Fruit fly (Drosophila melanogaster): ENCODE results near the gene P58IPK.

Gene P58IPK

DNA sequence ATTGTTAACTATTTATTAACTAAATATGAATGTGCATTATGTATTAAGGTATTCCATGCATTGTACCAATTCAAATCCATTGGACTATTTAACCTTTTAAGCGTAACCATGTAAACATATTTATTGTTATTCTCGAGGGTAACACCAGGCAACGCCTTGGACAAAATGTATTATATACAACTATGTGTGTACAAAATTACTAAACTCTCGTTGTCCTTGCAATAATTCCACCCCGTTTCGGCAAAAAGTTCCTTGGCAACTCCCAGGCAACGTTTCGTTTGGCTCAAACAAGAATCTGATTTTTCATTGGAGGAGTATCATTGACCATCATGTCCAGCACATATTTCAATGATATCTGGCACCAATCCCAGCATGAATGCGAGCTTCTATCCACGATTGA is 20.8 kb upstream of the P58IPK start, which contains the start of gene CG16789:
Gene CG16789, plus strand, starts transcription at position 301 of the 400 bp plus-strand sequence.
- TF ChIP-seq dl (GFP tag; optimal IDR thresholded peaks at IDR 0.05; ENCODE audit: insufficient read depth in 1 of 2, partially characterized antibody in 2 of 2) = no peak
- TF ChIP-seq Hnf4 (GFP tag; optimal IDR thresholded peaks at IDR 0.05) = no peak
- TF ChIP-seq HLH106 (tag; optimal IDR thresholded peaks at IDR 0.05) = no peak
- no peak for TF ChIP-seq dmrt93B (GFP tag; optimal IDR thresholded peaks at IDR 0.05)
- TF ChIP-seq woc (GFP tag; optimal IDR thresholded peaks at IDR 0.05) = no peak
- TF ChIP-seq lola (GFP tag; optimal IDR thresholded peaks at IDR 0.05) = no peak
- TF ChIP-seq sage (GFP tag; optimal IDR thresholded peaks at IDR 0.05) = no peak
- no peak for TF ChIP-seq CG9705 (GFP tag; optimal IDR thresholded peaks at IDR 0.05)
- no peak for TF ChIP-seq Mio (GFP tag; optimal IDR thresholded peaks at IDR 0.05)
- no peak for TF ChIP-seq h (GFP tag; optimal IDR thresholded peaks at IDR 0.05)

DNA sequence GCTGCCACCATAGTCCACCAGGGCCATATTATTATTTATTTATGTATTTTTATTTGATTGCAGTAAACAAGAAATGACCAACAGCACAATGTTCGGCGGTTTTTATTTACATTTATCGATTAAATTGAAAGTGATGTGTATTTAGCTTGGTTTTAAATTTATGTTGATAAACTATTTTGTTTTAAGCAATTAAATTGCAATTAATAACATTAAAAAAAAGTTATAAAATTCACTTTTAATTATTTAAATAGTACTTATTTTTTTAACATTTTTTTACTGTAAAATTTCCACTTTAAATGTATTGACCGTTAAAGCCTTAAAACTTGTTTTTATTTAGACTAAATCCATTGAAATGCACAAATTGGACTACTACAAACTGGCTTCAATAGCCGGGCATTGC is 16.6 kb upstream of the P58IPK start, which contains the start of gene CG16790:
Gene CG16790, minus strand, starts transcription at position 101 of the 400 bp plus-strand sequence.
- TF ChIP-seq Myc (optimal IDR thresholded peaks at IDR 0.05) = peak; percentile 47
- TF ChIP-seq fru (GFP tag; optimal IDR thresholded peaks at IDR 0.05) = no peak

DNA sequence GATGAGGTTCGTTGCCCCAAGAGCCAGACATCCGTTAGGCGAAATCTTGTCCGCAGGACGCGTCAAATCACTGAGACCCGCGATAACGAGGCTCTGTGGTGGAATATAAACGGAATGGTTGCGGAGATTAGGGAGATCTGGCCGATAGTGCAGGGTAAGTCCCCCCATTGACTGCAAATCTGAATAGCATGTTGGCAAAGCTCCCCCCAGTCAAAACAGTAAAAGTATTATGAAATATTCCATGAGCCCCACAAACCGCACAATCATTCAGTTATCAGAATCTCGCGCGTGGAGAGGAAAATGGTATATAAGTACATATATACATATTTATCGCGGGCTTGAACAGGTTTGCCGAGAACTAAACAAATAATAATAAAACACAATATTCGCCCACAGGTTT is 16.1 kb upstream of the P58IPK start:
- TF ChIP-seq psq (GFP tag; optimal IDR thresholded peaks at IDR 0.05) = no peak
- no peak for TF ChIP-seq jim (GFP tag; optimal IDR thresholded peaks at IDR 0.05)
- no peak for TF ChIP-seq Rel (GFP tag; optimal IDR thresholded peaks at IDR 0.05)
- TF ChIP-seq Rel (tag; optimal IDR thresholded peaks at IDR 0.05) = peak; percentile 93

DNA sequence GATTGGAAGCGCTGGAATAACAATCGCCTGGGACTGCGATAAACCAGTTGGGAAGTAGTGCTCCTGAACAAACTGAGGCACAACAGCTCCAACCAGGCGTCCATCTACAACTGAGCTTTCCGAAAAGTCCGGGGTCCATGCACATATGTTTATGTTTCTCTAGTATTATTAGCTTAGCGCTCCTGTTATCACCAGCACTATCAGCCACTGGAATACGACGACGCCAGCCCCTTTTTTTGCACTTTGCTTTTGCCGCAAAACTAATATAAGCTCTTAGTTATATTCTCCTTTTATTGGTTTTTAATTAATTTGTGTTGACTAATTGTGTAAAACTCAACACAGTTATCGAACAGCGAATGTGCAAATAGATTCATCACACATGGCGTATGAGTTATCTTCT is 15.2 kb upstream of the P58IPK start, which contains the start of gene CG9396:
Gene CG9396, minus strand, starts transcription at position 101 of the 400 bp plus-strand sequence.
- TF ChIP-seq jim (GFP tag; optimal IDR thresholded peaks at IDR 0.05) = no peak
- no peak for TF ChIP-seq sv (GFP tag; optimal IDR thresholded peaks at IDR 0.05)
- no peak for TF ChIP-seq OdsH (GFP tag; optimal IDR thresholded peaks at IDR 0.05)
- no peak for TF ChIP-seq dmrt93B (GFP tag; optimal IDR thresholded peaks at IDR 0.05)
- TF ChIP-seq CG32264 (GFP tag; optimal IDR thresholded peaks at IDR 0.05) = no peak
- TF ChIP-seq fru (GFP tag; optimal IDR thresholded peaks at IDR 0.05) = no peak
- no peak for TF ChIP-seq Rel (GFP tag; optimal IDR thresholded peaks at IDR 0.05)
- no peak for TF ChIP-seq Rel (tag; optimal IDR thresholded peaks at IDR 0.05)
- TF ChIP-seq brk (GFP tag; optimal IDR thresholded peaks at IDR 0.05) = no peak
- TF ChIP-seq Dif (GFP tag; optimal IDR thresholded peaks at IDR 0.05; ENCODE audit: partially characterized antibody) = no peak

DNA sequence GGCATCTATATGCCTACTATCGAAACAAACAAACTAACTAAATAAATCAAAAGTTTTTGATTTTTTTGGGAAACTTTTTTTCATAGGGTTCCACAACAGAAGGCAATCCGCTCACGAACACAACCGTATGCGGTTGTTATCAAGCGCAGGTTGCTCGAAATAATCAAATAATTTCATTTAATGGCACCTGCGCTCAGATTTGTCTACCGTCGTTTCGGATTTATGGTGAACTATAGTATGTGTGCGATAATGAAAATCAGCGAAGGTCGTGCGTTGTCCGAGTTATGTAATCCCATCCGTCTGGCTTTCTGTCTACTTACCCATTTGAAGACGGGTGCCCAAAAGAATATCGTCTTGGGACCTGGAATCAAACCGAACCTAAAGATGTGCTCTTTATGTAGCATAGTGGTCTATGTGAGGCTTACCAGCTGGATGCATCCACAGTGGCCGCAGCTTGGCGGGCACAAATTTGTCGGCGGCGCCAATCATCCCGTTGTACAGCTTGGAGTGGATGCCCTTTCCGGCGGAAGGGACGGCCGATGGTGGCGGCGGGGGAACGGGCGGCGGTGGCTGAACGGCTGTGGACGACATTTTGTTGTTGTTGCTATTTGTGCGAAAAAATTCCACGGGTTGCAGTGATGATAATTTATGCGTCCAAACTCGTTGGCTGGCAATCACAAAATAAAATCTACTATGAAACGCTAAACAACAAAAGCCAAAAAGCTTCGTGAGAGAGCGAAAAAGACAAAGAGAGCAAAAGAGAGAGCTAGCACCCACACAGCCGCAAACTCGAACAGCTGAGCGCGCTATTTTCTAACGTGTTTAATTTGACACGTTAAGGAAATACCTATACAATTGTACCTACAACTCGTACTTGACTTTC is 13.6 kb upstream of the P58IPK start:
- TF ChIP-seq Dif (GFP tag; optimal IDR thresholded peaks at IDR 0.05; ENCODE audit: partially characterized antibody) = peak; percentile 63
- no peak for TF ChIP-seq Hr83 (GFP tag; optimal IDR thresholded peaks at IDR 0.05; ENCODE audit: poor library complexity, severe bottlenecking)
- no peak for TF ChIP-seq jim (GFP tag; optimal IDR thresholded peaks at IDR 0.05)

DNA sequence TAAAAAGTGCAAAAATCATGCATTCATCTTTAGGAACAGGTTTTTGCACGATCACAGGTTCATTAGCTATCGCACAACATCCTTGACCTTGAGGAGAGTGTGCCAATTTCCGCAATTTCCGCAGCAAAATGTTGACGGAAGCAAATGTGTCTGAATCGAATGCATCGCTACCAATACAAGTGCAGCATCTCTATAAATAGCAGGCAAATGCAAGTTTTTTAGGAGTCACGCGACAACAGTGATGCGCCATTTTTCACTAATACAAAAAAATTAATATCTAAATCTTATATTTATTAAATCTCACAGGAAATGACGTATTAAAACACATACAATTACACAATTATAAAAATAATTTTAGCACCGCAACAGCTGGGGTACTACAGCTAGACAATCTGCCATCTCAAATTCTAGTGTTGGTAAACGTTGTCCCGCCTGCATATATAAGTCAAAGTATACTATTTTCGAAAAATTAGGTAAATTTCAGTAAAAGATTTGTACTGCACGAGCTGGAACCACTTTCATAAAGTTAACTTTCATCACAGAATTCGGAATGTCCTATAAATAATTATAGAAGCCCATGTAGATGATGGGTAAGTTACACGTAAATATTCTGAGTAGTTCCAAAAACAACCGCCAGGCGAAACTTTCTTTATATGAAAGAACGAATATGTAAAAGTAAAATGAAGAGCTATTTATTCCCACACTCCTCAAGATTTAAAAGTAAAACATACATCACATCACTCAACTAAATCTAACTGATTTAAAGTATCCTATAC is 12.7 kb upstream of the P58IPK start, which contains the start of gene CG9399:
Gene CG9399, minus strand, starts transcription at position 400 of the 776 bp plus-strand sequence.
- TF ChIP-seq rgr (GFP tag; optimal IDR thresholded peaks at IDR 0.05) (peak; percentile 98), CrebA (GFP tag; optimal IDR thresholded peaks at IDR 0.05; ENCODE audit: borderline replicate concordance) (no peak), woc (GFP tag; optimal IDR thresholded peaks at IDR 0.05) (peak; percentile 88), Rel (GFP tag; optimal IDR thresholded peaks at IDR 0.05) (peak; percentile 77), Rel (tag; optimal IDR thresholded peaks at IDR 0.05) (peak; percentile 74), psq (GFP tag; optimal IDR thresholded peaks at IDR 0.05) (peak; percentile 94), sage (GFP tag; optimal IDR thresholded peaks at IDR 0.05) (peak; percentile 89), lola (GFP tag; optimal IDR thresholded peaks at IDR 0.05) (no peak), Hr83 (GFP tag; optimal IDR thresholded peaks at IDR 0.05; ENCODE audit: poor library complexity, severe bottlenecking) (peak; percentile 87), fru (GFP tag; optimal IDR thresholded peaks at IDR 0.05) (peak; percentile 94), usp (GFP tag; optimal IDR thresholded peaks at IDR 0.05) (no peak), Dfd (GFP tag; optimal IDR thresholded peaks at IDR 0.05) (no peak), CG9705 (GFP tag; optimal IDR thresholded peaks at IDR 0.05) (peak; percentile 88), jim (GFP tag; optimal IDR thresholded peaks at IDR 0.05) (peak; percentile 52), sv (GFP tag; optimal IDR thresholded peaks at IDR 0.05) (peak; percentile 98), foxo (GFP tag; optimal IDR thresholded peaks at IDR 0.05) (peak in 1 of 2 experiments; percentile 98), Mio (GFP tag; optimal IDR thresholded peaks at IDR 0.05) (peak; percentile 83), GATAd (GFP tag; optimal IDR thresholded peaks at IDR 0.05) (peak; percentile 92), br (GFP tag; optimal IDR thresholded peaks at IDR 0.05) (peak; percentile 96), Vsx2 (GFP tag; optimal IDR thresholded peaks at IDR 0.05; ENCODE audit: partially characterized antibody) (no peak), tai (GFP tag; optimal IDR thresholded peaks at IDR 0.05) (no peak), Hr78 (GFP tag; optimal IDR thresholded peaks at IDR 0.05) (no peak), dmrt93B (GFP tag; optimal IDR thresholded peaks at IDR 0.05) (peak; percentile 95), Myc (optimal IDR thresholded peaks at IDR 0.05) (peak; percentile 97), brk (GFP tag; optimal IDR thresholded peaks at IDR 0.05) (peak; percentile 95), ey (GFP tag; optimal IDR thresholded peaks at IDR 0.05) (peak; percentile 95), Dif (GFP tag; optimal IDR thresholded peaks at IDR 0.05; ENCODE audit: partially characterized antibody) (no peak), dl (GFP tag; optimal IDR thresholded peaks at IDR 0.05; ENCODE audit: insufficient read depth in 1 of 2, partially characterized antibody in 2 of 2) (no peak)
